Worm (Caenorhabditis elegans) whole organism, mixed stage, embryonic: ENCODE data around the gene skr-15.

ENCODE experiments used
- M03D4.4 ChIP-seq: sonication (generic microtip); optimal IDR thresholded peaks from 2 replicates; lab custom pipeline; 2017; ENCODE audit warnings: mild to moderate bottlenecking, missing genetic modification characterization, missing compliant biosample characterization
- bed-3 ChIP-seq: fragments of 200-800 bp; sonication (Bioruptor generic); optimal IDR thresholded peaks from 3 replicates; lab custom pipeline; 2018; ENCODE audit warnings: mild to moderate bottlenecking, missing genetic modification characterization, moderate library complexity, missing compliant biosample characterization
- blmp-1 ChIP-seq: fragments of 150-350 bp; optimal IDR thresholded peaks from 2 replicates; lab custom pipeline; 2014; ENCODE audit warnings: missing biosample characterization, missing genetic modification characterization
- ceh-39 ChIP-seq: fragments of 150-350 bp; optimal IDR thresholded peaks from 2 replicates; lab custom pipeline; 2014; ENCODE audit warnings: missing biosample characterization, missing genetic modification characterization
- ceh-83 ChIP-seq: fragments of 200-800 bp; sonication (Bioruptor generic); optimal IDR thresholded peaks from 2 replicates; lab custom pipeline; 2018; ENCODE audit warnings: mild to moderate bottlenecking, missing genetic modification characterization, missing compliant biosample characterization
- ces-1 ChIP-seq: fragments of 150-350 bp; optimal IDR thresholded peaks from 2 replicates; lab custom pipeline; 2014; ENCODE audit warnings: missing biosample characterization, missing genetic modification reagents, missing genetic modification characterization
- cnd-1 ChIP-seq: fragments of 200-800 bp; sonication (Bioruptor generic); optimal IDR thresholded peaks from 2 replicates; lab custom pipeline; 2018; ENCODE audit warnings: mild to moderate bottlenecking, missing genetic modification characterization, missing compliant biosample characterization
- elt-1 ChIP-seq: sonication (generic microtip); optimal IDR thresholded peaks from 2 replicates; lab custom pipeline; 2017; ENCODE audit warnings: missing genetic modification characterization, mild to moderate bottlenecking, missing compliant biosample characterization, antibody characterized with exemption, moderate library complexity, borderline replicate concordance; ENCODE audit not compliant: insufficient read depth
- elt-3 ChIP-seq: fragments of 150-350 bp; optimal IDR thresholded peaks from 2 replicates; lab custom pipeline; 2014; ENCODE audit warnings: missing biosample characterization, missing genetic modification characterization
- ham-2 ChIP-seq: fragments of 200-800 bp; sonication (Bioruptor generic); optimal IDR thresholded peaks from 2 replicates; lab custom pipeline; 2018; ENCODE audit warnings: mild to moderate bottlenecking, missing genetic modification characterization, missing compliant biosample characterization
- hlh-1 ChIP-seq: fragments of 150-350 bp; optimal IDR thresholded peaks from 2 replicates; lab custom pipeline; 2014; ENCODE audit warnings: missing biosample characterization, missing genetic modification reagents, missing genetic modification characterization
- lin-13 ChIP-seq: fragments of 150-350 bp; optimal IDR thresholded peaks from 2 replicates; lab custom pipeline; 2014; ENCODE audit warnings: missing biosample characterization, missing genetic modification characterization
- lsy-2 ChIP-seq: fragments of 150-350 bp; optimal IDR thresholded peaks from 2 replicates; lab custom pipeline; 2014; ENCODE audit warnings: missing biosample characterization, missing genetic modification characterization
- mab-5 ChIP-seq: fragments of 150-350 bp; optimal IDR thresholded peaks from 2 replicates; lab custom pipeline; 2014; ENCODE audit warnings: missing biosample characterization, missing genetic modification characterization
- mep-1 ChIP-seq: fragments of 150-350 bp; optimal IDR thresholded peaks from 2 replicates; lab custom pipeline; 2017; ENCODE audit warnings: missing biosample characterization, missing genetic modification reagents, missing genetic modification characterization, inconsistent platforms
- mls-2 ChIP-seq: sonication (generic microtip); optimal IDR thresholded peaks from 2 replicates; lab custom pipeline; 2016; ENCODE audit warnings: mild to moderate bottlenecking, missing genetic modification characterization, moderate library complexity, missing compliant biosample characterization
- nhr-12 ChIP-seq: fragments of 150-350 bp; optimal IDR thresholded peaks from 2 replicates; lab custom pipeline; 2014; ENCODE audit warnings: missing biosample characterization, missing genetic modification characterization
- nhr-2 ChIP-seq: fragments of 150-350 bp; optimal IDR thresholded peaks from 2 replicates; lab custom pipeline; 2014; ENCODE audit warnings: missing biosample characterization, missing genetic modification characterization
- nhr-237 ChIP-seq: fragments of 150-350 bp; optimal IDR thresholded peaks from 2 replicates; lab custom pipeline; 2014; ENCODE audit warnings: missing biosample characterization, missing genetic modification characterization
- nhr-28 ChIP-seq: fragments of 150-350 bp; optimal IDR thresholded peaks from 2 replicates; lab custom pipeline; 2014; ENCODE audit warnings: missing biosample characterization, missing genetic modification characterization
- nhr-76 ChIP-seq: sonication (generic microtip); optimal IDR thresholded peaks from 2 replicates; lab custom pipeline; 2017; ENCODE audit warnings: missing biosample characterization, missing genetic modification characterization
- pha-4 ChIP-seq: fragments of 150-350 bp; optimal IDR thresholded peaks from 2 replicates; lab custom pipeline; 2018; ENCODE audit warnings: missing biosample characterization, missing genetic modification reagents, missing genetic modification characterization
- sem-2 ChIP-seq: fragments of 200-800 bp; sonication (Bioruptor generic); optimal IDR thresholded peaks from 2 replicates; lab custom pipeline; 2018; ENCODE audit warnings: mild to moderate bottlenecking, missing genetic modification characterization, missing compliant biosample characterization
- sptf-1 ChIP-seq: sonication (generic microtip); optimal IDR thresholded peaks from 2 replicates; lab custom pipeline; 2017; ENCODE audit warnings: mild to moderate bottlenecking, missing genetic modification characterization, moderate library complexity, missing compliant biosample characterization
- unc-120 ChIP-seq: sonication (generic microtip); optimal IDR thresholded peaks from 2 replicates; lab custom pipeline; 2017; ENCODE audit warnings: missing genetic modification characterization, missing compliant biosample characterization; ENCODE audit not compliant: poor library complexity, severe bottlenecking
- unc-39 ChIP-seq: fragments of 150-350 bp; optimal IDR thresholded peaks from 2 replicates; lab custom pipeline; 2014; ENCODE audit warnings: missing biosample characterization, missing genetic modification characterization
- unc-62 ChIP-seq: fragments of 150-350 bp; optimal IDR thresholded peaks from 2 replicates; lab custom pipeline; 2014; ENCODE audit warnings: missing biosample characterization, missing genetic modification reagents, missing genetic modification characterization
- zip-8 ChIP-seq: fragments of 150-350 bp; optimal IDR thresholded peaks from 2 replicates; lab custom pipeline; 2014; ENCODE audit warnings: missing biosample characterization, missing genetic modification characterization
- ztf-11 ChIP-seq: fragments of 150-350 bp; optimal IDR thresholded peaks from 2 replicates; lab custom pipeline; 2014; ENCODE audit warnings: missing biosample characterization, missing genetic modification characterization

skr-15 gene

DNA sequence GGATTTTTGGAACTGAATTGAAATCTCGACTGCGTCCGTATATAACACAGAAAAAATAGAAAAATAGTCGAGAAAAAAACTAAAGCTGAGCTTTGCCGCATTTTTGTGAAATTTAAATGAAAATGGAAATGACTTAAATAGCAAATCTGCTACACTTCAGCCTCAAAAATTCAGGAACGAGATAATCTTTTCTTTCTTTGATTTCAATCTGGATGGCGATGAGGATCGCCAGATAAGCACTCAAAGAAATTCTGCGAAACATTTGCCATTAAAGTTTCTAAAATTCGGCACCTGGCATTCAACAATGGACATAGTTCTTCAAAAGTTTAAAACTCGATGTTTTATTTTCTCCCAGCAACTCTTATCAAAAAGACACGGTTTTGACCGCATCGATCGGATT, 19.4 kb downstream of the skr-15 start, which contains the start of the genes C17A2.7 and C17A2.3:
Gene C17A2.7, minus strand, starts transcription at position 101 of the 400 bp plus-strand sequence.
Gene C17A2.3, plus strand, starts transcription at position 305 of the 400 bp plus-strand sequence.
- TF ChIP-seq blmp-1 (tag; lab: Kevin White, UChicago) (no peak), elt-1 (peak; percentile 36), unc-120 (tag; lab: Kevin White, UChicago) (no peak), ham-2 (GFP tag; lab: Kevin White, UChicago) (no peak), M03D4.4 (tag; lab: Kevin White, UChicago) (no peak), elt-3 (no peak)

DNA sequence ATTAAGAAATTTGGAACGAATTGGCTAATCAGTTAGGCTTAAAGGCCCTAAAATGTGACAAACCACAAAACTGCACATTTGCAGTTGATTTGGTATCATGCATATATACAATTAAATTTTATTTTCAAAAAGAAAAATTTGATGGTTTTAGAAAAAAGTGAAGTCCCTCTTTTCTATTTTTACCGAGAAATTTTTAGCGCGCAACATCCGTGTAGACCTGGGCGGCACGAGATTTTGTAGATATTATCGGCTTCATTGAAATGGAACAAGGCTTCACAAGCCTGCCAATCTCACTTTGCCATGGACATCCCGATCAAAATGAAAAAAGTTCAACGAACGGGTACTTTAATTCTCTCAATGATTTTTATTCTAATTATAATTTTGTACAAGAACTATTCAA, 22.1 kb downstream of the skr-15 start, which contains the start of gene C17A2.2:
Gene C17A2.2, plus strand, starts transcription at position 301 of the 400 bp plus-strand sequence.
- TF ChIP-seq nhr-28, result no peak
- TF ChIP-seq bed-3 (GFP tag; lab: Kevin White, UChicago), result no peak
- TF ChIP-seq sptf-1, result no peak
- no peak for TF ChIP-seq cnd-1 (tag; lab: Kevin White, UChicago)
- TF ChIP-seq lin-13 (tag; lab: Kevin White, UChicago), result no peak
- no peak for TF ChIP-seq zip-8
- no peak for TF ChIP-seq nhr-76 (tag; lab: Kevin White, UChicago)
- TF ChIP-seq lsy-2 (tag; lab: Kevin White, UChicago), result no peak
- no peak for TF ChIP-seq ces-1 (GFP tag; lab: Kevin White, UChicago)
- TF ChIP-seq ceh-39 (tag; lab: Kevin White, UChicago), result no peak

DNA sequence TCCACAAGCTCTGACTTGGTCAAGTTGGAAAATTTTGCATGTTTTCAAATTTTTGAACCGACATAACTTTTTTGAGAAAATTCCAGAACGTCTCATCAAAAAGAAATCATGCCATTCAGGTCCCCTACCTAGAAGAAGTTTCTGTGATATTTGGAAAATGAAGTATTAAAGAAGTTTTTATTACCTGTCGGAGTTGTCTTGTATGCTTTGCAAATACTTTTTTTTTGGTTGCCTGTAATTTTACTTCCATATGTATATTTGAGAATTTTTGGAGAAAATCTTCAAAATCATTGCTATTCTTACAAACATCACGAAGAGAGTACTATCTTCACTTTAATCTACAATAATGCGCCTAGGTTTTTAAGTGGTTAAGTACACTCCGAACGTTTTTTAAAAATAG, 26.7 kb downstream of the skr-15 start, which contains the start of gene nhr-72:
Gene nhr-72, minus strand, starts transcription at position 101 of the 400 bp plus-strand sequence.
- TF ChIP-seq nhr-28 (no peak), ztf-11 (tag; lab: Kevin White, UChicago) (no peak), nhr-76 (tag; lab: Kevin White, UChicago) (no peak)

DNA sequence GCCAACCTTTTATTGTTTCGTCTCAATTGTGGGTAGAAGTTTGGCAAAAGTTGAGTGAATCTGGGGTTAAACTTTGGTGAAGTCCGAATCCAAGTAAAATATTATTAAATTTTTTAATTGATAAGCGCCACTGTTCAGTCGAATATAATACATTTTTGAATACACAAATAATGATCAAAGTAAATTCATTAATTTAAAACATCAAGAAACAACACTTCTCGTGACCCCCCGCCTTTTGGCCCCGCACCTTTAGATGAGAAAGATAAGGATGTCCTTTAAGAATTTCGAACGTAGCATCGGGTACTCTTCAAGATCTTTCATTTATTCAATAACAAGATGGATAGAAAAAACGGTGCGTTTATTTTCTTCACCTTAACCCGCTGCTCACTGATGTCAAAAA, 28.7 kb downstream of the skr-15 start, which contains the start of gene nhr-257:
Gene nhr-257, plus strand, starts transcription at position 301 of the 400 bp plus-strand sequence.
- TF ChIP-seq nhr-237 (tag; lab: Kevin White, UChicago), result no peak
- TF ChIP-seq ceh-39 (tag; lab: Kevin White, UChicago), result no peak
- TF ChIP-seq elt-3, result no peak
- no peak for TF ChIP-seq hlh-1 (tag; lab: Kevin White, UChicago)
- no peak for TF ChIP-seq unc-39 (tag; lab: Kevin White, UChicago)
- TF ChIP-seq mep-1 (tag; lab: Kevin White, UChicago), result no peak
- no peak for TF ChIP-seq lin-13 (tag; lab: Kevin White, UChicago)
- TF ChIP-seq sptf-1, result no peak
- no peak for TF ChIP-seq cnd-1 (tag; lab: Kevin White, UChicago)
- TF ChIP-seq sem-2, result no peak
- TF ChIP-seq ces-1 (GFP tag; lab: Kevin White, UChicago), result no peak

DNA sequence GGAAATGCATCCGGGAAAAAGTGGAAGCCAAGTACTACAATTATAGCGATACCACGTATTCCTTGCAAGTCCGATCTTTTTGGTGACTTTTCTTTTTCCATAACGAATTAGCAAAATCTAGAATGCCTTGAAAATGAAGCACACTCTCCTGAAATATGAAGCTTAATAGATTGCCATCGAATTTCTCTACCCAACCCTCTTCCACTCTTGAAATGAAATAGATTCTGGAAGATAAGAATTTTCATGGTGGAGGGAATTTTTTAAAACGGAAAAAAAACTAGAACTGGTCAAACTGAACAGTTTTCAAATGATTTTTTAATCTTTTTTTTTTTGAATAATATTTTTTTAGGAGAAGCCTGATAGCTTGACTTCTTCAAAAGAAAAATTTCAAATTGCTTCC, 36.9 kb downstream of the skr-15 start, which contains the start of gene oac-11:
Gene oac-11, minus strand, starts transcription at position 101 of the 400 bp plus-strand sequence.
- no peak for TF ChIP-seq ceh-83 (GFP tag; lab: Kevin White, UChicago)
- TF ChIP-seq pha-4 (tag; lab: Kevin White, UChicago), result no peak
- no peak for TF ChIP-seq lin-13 (tag; lab: Kevin White, UChicago)
- TF ChIP-seq M03D4.4 (tag; lab: Kevin White, UChicago), result no peak
- TF ChIP-seq mls-2 (tag; lab: Kevin White, UChicago), result no peak
- no peak for TF ChIP-seq unc-120 (tag; lab: Kevin White, UChicago)
- no peak for TF ChIP-seq cnd-1 (tag; lab: Kevin White, UChicago)
- no peak for TF ChIP-seq nhr-28
- no peak for TF ChIP-seq ztf-11 (tag; lab: Kevin White, UChicago)
- no peak for TF ChIP-seq nhr-2
- TF ChIP-seq mep-1 (tag; lab: Kevin White, UChicago), result no peak
- TF ChIP-seq elt-3, result no peak
- no peak for TF ChIP-seq unc-62 (GFP tag; lab: Kevin White, UChicago)
- no peak for TF ChIP-seq sem-2
- TF ChIP-seq nhr-12, result no peak
- TF ChIP-seq zip-8, result no peak
- no peak for TF ChIP-seq ces-1 (GFP tag; lab: Kevin White, UChicago)
- no peak for TF ChIP-seq mab-5 (tag; lab: Kevin White, UChicago)

DNA sequence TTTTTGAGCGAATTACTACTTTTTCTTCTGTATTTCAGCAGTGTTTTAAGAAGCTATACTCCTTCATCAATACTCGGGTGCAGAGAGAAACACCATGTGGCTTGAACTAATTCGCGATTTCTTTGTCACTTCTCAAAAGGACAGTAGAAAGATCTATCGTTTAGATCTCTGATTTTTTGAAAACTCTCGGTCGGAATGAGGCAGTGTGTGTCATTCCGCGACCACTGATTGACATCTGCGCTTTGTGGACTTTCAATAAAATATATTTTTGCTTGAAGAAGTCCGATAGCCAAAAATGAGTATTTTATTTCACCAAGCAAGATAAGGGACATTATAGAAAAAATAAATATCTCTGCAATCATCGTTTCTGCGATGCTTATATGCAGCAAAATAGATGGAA, 38.1 kb downstream of the skr-15 start:
- no peak for TF ChIP-seq hlh-1 (tag; lab: Kevin White, UChicago)
- no peak for TF ChIP-seq ceh-39 (tag; lab: Kevin White, UChicago)
- TF ChIP-seq unc-39 (tag; lab: Kevin White, UChicago), result no peak
